Worm (Caenorhabditis elegans) whole organism, young adult: ENCODE data around the gene dpf-4.

Source experiments
- B0019.2 ChIP-seq: fragments of 200-800 bp; sonication (Bioruptor generic); conservative IDR thresholded peaks from 2 replicates; pipeline ENCODE4 v1.3.6; 2022; ENCODE audit warnings: missing genetic modification reagents, missing genetic modification characterization, missing compliant biosample characterization
- B0035.1 ChIP-seq: sonication (generic microtip); optimal IDR thresholded peaks from 2 replicates; lab custom pipeline; 2016; ENCODE audit warnings: missing genetic modification characterization, mild to moderate bottlenecking, missing compliant biosample characterization, missing genotype, missing genetic modification reagents
- C06A6.2 ChIP-seq: fragments of 200-800 bp; sonication (Bioruptor generic); conservative IDR thresholded peaks from 2 replicates; pipeline ENCODE4 v1.3.6; 2022; ENCODE audit warnings: missing genetic modification characterization, missing compliant biosample characterization
- C17E4.6 ChIP-seq: fragments of 200-800 bp; sonication (Bioruptor generic); IDR thresholded peaks from 2 replicates; pipeline ENCODE4 v1.3.6; 2022; ENCODE audit warnings: missing genetic modification reagents, missing genetic modification characterization, missing compliant biosample characterization
- F33H1.4 ChIP-seq: fragments of 200-800 bp; sonication (Bioruptor generic); IDR thresholded peaks from 2 replicates; pipeline ENCODE4 v1.3.6; 2022; ENCODE audit warnings: missing genetic modification reagents, missing genetic modification characterization, missing compliant biosample characterization
- F57A8.1 ChIP-seq: fragments of 200-800 bp; sonication (Bioruptor generic); optimal IDR thresholded peaks from 2 replicates; lab custom pipeline; 2018; ENCODE audit warnings: mild to moderate bottlenecking, missing genetic modification characterization, moderate library complexity, missing compliant biosample characterization
- K11D2.4 ChIP-seq: fragments of 200-800 bp; sonication (Bioruptor generic); IDR thresholded peaks from 2 replicates; pipeline ENCODE4 v1.3.6; 2022; ENCODE audit warnings: missing genetic modification reagents, missing genetic modification characterization, missing compliant biosample characterization
- Y56A3A.18 ChIP-seq: fragments of 200-800 bp; sonication (Bioruptor generic); IDR thresholded peaks from 2 replicates; pipeline ENCODE4 v1.3.6; 2022; ENCODE audit warnings: missing genetic modification reagents, missing genetic modification characterization, missing compliant biosample characterization
- Y67H2A.10 ChIP-seq: fragments of 200-800 bp; sonication (Bioruptor generic); conservative IDR thresholded peaks from 2 replicates; pipeline ENCODE4 v1.3.6; 2022; ENCODE audit warnings: missing genetic modification reagents, missing genetic modification characterization, missing compliant biosample characterization
- Y95B8A.8 ChIP-seq: fragments of 200-800 bp; sonication (Bioruptor generic); IDR thresholded peaks from 2 replicates; pipeline ENCODE4 v1.3.6; 2022; ENCODE audit warnings: missing genetic modification reagents, missing genetic modification characterization, missing compliant biosample characterization
- ama-1 ChIP-seq, 3 experiments: fragments of 150-350 bp in 1 of 3; sonication (generic microtip) in 2 of 3; optimal IDR thresholded peaks; 2 replicates each; lab custom pipeline; 2014 to 2018; ENCODE audit warnings: missing biosample characterization in 2 of 3, missing genetic modification characterization in 2 of 3, missing genetic modification reagents in 2 of 3
- aptf-2 ChIP-seq: fragments of 200-800 bp; sonication (Bioruptor generic); conservative IDR thresholded peaks from 2 replicates; pipeline ENCODE4 v1.3.6; 2022; ENCODE audit warnings: missing genetic modification reagents, missing genetic modification characterization, missing compliant biosample characterization
- athp-1 ChIP-seq: sonication (generic microtip); optimal IDR thresholded peaks from 2 replicates; lab custom pipeline; 2017; ENCODE audit warnings: mild to moderate bottlenecking, missing genetic modification characterization, missing compliant biosample characterization
- attf-6 ChIP-seq: fragments of 200-800 bp; sonication (Bioruptor generic); IDR thresholded peaks from 2 replicates; pipeline ENCODE4 v1.3.6; 2022; ENCODE audit warnings: missing genetic modification reagents, missing genetic modification characterization, missing compliant biosample characterization
- bed-1 ChIP-seq: fragments of 200-800 bp; sonication (Bioruptor generic); IDR thresholded peaks from 2 replicates; pipeline ENCODE4 v1.3.6; 2022; ENCODE audit warnings: missing genetic modification reagents, missing genetic modification characterization, missing compliant biosample characterization
- bed-2 ChIP-seq: fragments of 200-800 bp; sonication (Bioruptor generic); IDR thresholded peaks from 2 replicates; pipeline ENCODE4 v1.3.6; 2022; ENCODE audit warnings: missing genetic modification reagents, missing genetic modification characterization, missing compliant biosample characterization
- cebp-1 ChIP-seq, 2 experiments: fragments of 200-800 bp in 1 of 2; sonication (Bioruptor generic) in 1 of 2; sonication (generic microtip) in 1 of 2; IDR thresholded peaks in 1 of 2; optimal IDR thresholded peaks in 1 of 2; 2 replicates each; pipeline versions ENCODE4 v1.3.6 to Lab custom; 2017 to 2022; ENCODE audit warnings: missing compliant biosample characterization in 2 of 2, missing genetic modification characterization in 2 of 2, mild to moderate bottlenecking in 1 of 2, missing genetic modification reagents in 1 of 2, moderate library complexity in 1 of 2
- ceh-100 ChIP-seq: fragments of 200-800 bp; sonication (Bioruptor generic); IDR thresholded peaks from 2 replicates; pipeline ENCODE4 v1.3.6; 2022; ENCODE audit warnings: missing genetic modification reagents, missing genetic modification characterization, missing compliant biosample characterization
- ceh-58 ChIP-seq: fragments of 200-800 bp; sonication (Bioruptor generic); IDR thresholded peaks from 2 replicates; pipeline ENCODE4 v1.3.6; 2022; ENCODE audit warnings: missing genetic modification characterization, missing compliant biosample characterization
- die-1 ChIP-seq: sonication (generic microtip); optimal IDR thresholded peaks from 2 replicates; lab custom pipeline; 2016; ENCODE audit warnings: missing genotype, mild to moderate bottlenecking, missing genetic modification characterization, missing compliant biosample characterization
- dpff-1 ChIP-seq: sonication (generic microtip); optimal IDR thresholded peaks from 2 replicates; lab custom pipeline; 2017; ENCODE audit warnings: mild to moderate bottlenecking, missing genetic modification characterization, missing compliant biosample characterization
- egl-18 ChIP-seq: fragments of 200-800 bp; sonication (Bioruptor generic); IDR thresholded peaks from 2 replicates; pipeline ENCODE4 v1.3.6; 2022; ENCODE audit warnings: missing genetic modification reagents, missing genetic modification characterization, missing compliant biosample characterization
- ekl-4 ChIP-seq: fragments of 200-800 bp; sonication (Bioruptor generic); IDR thresholded peaks from 2 replicates; pipeline ENCODE4 v1.3.6; 2022; ENCODE audit warnings: missing genetic modification reagents, missing genetic modification characterization, missing compliant biosample characterization
- hlh-12 ChIP-seq: sonication (generic microtip); optimal IDR thresholded peaks from 2 replicates; lab custom pipeline; 2016; ENCODE audit warnings: missing genetic modification characterization, missing compliant biosample characterization
- hlh-26 ChIP-seq: fragments of 200-800 bp; sonication (Bioruptor generic); conservative IDR thresholded peaks from 2 replicates; pipeline ENCODE4 v1.3.6; 2022; ENCODE audit warnings: missing genetic modification reagents, missing genetic modification characterization, missing compliant biosample characterization
- hmg-20 ChIP-seq: fragments of 200-800 bp; sonication (Bioruptor generic); IDR thresholded peaks from 2 replicates; pipeline ENCODE4 v1.3.6; 2022; ENCODE audit warnings: missing genetic modification reagents, missing genetic modification characterization, missing compliant biosample characterization
- hrde-1 ChIP-seq: sonication (generic microtip); optimal IDR thresholded peaks from 2 replicates; lab custom pipeline; 2016; ENCODE audit warnings: missing genetic modification characterization, mild to moderate bottlenecking, missing compliant biosample characterization, moderate library complexity, missing genotype, missing genetic modification reagents, borderline replicate concordance
- let-526 ChIP-seq: fragments of 200-800 bp; sonication (Bioruptor generic); IDR thresholded peaks from 2 replicates; pipeline ENCODE4 v1.3.6; 2022; ENCODE audit warnings: missing genetic modification reagents, missing genetic modification characterization, missing compliant biosample characterization
- lin-35 ChIP-seq, 3 experiments: fragments of 150-350 bp in 2 of 3; sonication (generic microtip) in 1 of 3; optimal IDR thresholded peaks; 2 replicates each; lab custom pipeline; 2014 to 2018; ENCODE audit warnings: missing biosample characterization in 3 of 3, missing genetic modification characterization in 3 of 3, missing genetic modification reagents in 3 of 3
- lsl-1 ChIP-seq: fragments of 200-800 bp; sonication (Bioruptor generic); optimal IDR thresholded peaks from 2 replicates; lab custom pipeline; 2018; ENCODE audit warnings: mild to moderate bottlenecking, missing genetic modification characterization, moderate library complexity, missing compliant biosample characterization
- madf-8 ChIP-seq: fragments of 200-800 bp; sonication (Bioruptor generic); conservative IDR thresholded peaks from 2 replicates; pipeline ENCODE4 v1.3.6; 2022; ENCODE audit warnings: missing genetic modification reagents, missing genetic modification characterization, missing compliant biosample characterization
- mes-4 ChIP-seq: sonication (generic microtip); optimal IDR thresholded peaks from 2 replicates; lab custom pipeline; 2016; ENCODE audit warnings: missing genotype, missing genetic modification characterization, missing compliant biosample characterization
- mxl-1 ChIP-seq: sonication (generic microtip); optimal IDR thresholded peaks from 2 replicates; lab custom pipeline; 2016; ENCODE audit warnings: missing genetic modification characterization, missing compliant biosample characterization
- nhr-27 ChIP-seq: fragments of 200-800 bp; sonication (Bioruptor generic); optimal IDR thresholded peaks from 2 replicates; lab custom pipeline; 2018; ENCODE audit warnings: mild to moderate bottlenecking, missing genetic modification characterization, moderate library complexity, missing compliant biosample characterization
- nhr-80 ChIP-seq: sonication (generic microtip); optimal IDR thresholded peaks from 2 replicates; lab custom pipeline; 2016; ENCODE audit warnings: missing genetic modification characterization, missing compliant biosample characterization
- pha-4 ChIP-seq: fragments of 150-350 bp; sonication (generic microtip); optimal IDR thresholded peaks from 2 replicates; lab custom pipeline; 2014; ENCODE audit warnings: missing biosample characterization, missing genetic modification reagents, missing genetic modification characterization
- rec-8 ChIP-seq, 2 experiments: sonication (generic microtip); optimal IDR thresholded peaks; 2 replicates each; lab custom pipeline; 2016; ENCODE audit warnings: mild to moderate bottlenecking in 2 of 2, missing genetic modification characterization in 2 of 2, missing genetic modification reagents in 2 of 2, missing genotype in 2 of 2, missing biosample characterization in 1 of 2, missing compliant biosample characterization in 1 of 2, moderate library complexity in 1 of 2
- repo-1 ChIP-seq: sonication (generic microtip); optimal IDR thresholded peaks from 2 replicates; lab custom pipeline; 2017; ENCODE audit warnings: mild to moderate bottlenecking, missing genetic modification characterization, missing compliant biosample characterization
- snpc-1.3 ChIP-seq: sonication (generic microtip); optimal IDR thresholded peaks from 2 replicates; lab custom pipeline; 2017; ENCODE audit warnings: missing genetic modification characterization, mild to moderate bottlenecking, missing compliant biosample characterization, antibody characterized with exemption, moderate library complexity, missing genotype, missing genetic modification reagents; ENCODE audit not compliant: insufficient read depth
- snpc-4 ChIP-seq, 5 experiments: fragments of 150-350 bp in 1 of 5; sonication (generic microtip) in 4 of 5; optimal IDR thresholded peaks; 2 replicates each; lab custom pipeline; 2014 to 2018; ENCODE audit warnings: missing genetic modification characterization in 5 of 5, missing biosample characterization in 3 of 5, antibody characterized with exemption in 2 of 5, mild to moderate bottlenecking in 2 of 5, missing compliant biosample characterization in 2 of 5, missing genotype in 2 of 5, moderate library complexity in 2 of 5, missing genetic modification reagents in 1 of 5
- somi-1 ChIP-seq: fragments of 200-800 bp; sonication (Bioruptor generic); optimal IDR thresholded peaks from 2 replicates; lab custom pipeline; 2018; ENCODE audit warnings: mild to moderate bottlenecking, missing genetic modification characterization, missing compliant biosample characterization
- tbp1 ChIP-seq: fragments of 200-800 bp; sonication (Bioruptor generic); optimal IDR thresholded peaks from 2 replicates; lab custom pipeline; 2018; ENCODE audit warnings: mild to moderate bottlenecking, missing genetic modification characterization, missing compliant biosample characterization
- unc-62 ChIP-seq: fragments of 150-350 bp; optimal IDR thresholded peaks from 2 replicates; lab custom pipeline; 2014; ENCODE audit warnings: missing biosample characterization, missing genetic modification reagents, missing genetic modification characterization
- zim-3 ChIP-seq: sonication (generic microtip); optimal IDR thresholded peaks from 2 replicates; lab custom pipeline; 2017; ENCODE audit warnings: mild to moderate bottlenecking, missing genetic modification characterization, moderate library complexity, missing compliant biosample characterization
- ztf-22 ChIP-seq: fragments of 200-800 bp; sonication (Bioruptor generic); optimal IDR thresholded peaks from 2 replicates; lab custom pipeline; 2018; ENCODE audit warnings: mild to moderate bottlenecking, missing genetic modification characterization, moderate library complexity, missing compliant biosample characterization
- ztf-26 ChIP-seq: sonication (generic microtip); optimal IDR thresholded peaks from 2 replicates; lab custom pipeline; 2017; ENCODE audit warnings: missing genetic modification characterization, missing compliant biosample characterization
- ztf-6 ChIP-seq: fragments of 200-800 bp; sonication (Bioruptor generic); IDR thresholded peaks from 2 replicates; pipeline ENCODE4 v1.3.6; 2022; ENCODE audit warnings: missing genetic modification reagents, missing genetic modification characterization, missing compliant biosample characterization

dpf-4 gene

ce11 chrIII:5845483-5845882, 13.6 kb upstream of the dpf-4 start (continued):
- no peak for TF ChIP-seq lsl-1 (GFP tag; lab: Kevin White, UChicago)
- no peak for TF ChIP-seq snpc-1.3 (tag; lab: Kevin White, UChicago)
- no peak for TF ChIP-seq mes-4 (tag; lab: Kevin White, UChicago)
- no peak for TF ChIP-seq B0019.2
- TF ChIP-seq nhr-27 (tag; lab: Kevin White, UChicago): no peak
- no peak for TF ChIP-seq F57A8.1
- no peak for TF ChIP-seq hrde-1 (tag; lab: Kevin White, UChicago)
- TF ChIP-seq bed-2 (GFP tag; lab: Robert Waterston, UW): no peak
- no peak for TF ChIP-seq F33H1.4 (GFP tag; lab: Robert Waterston, UW)
- no peak for TF ChIP-seq ceh-58
- TF ChIP-seq Y95B8A.8 (GFP tag; lab: Robert Waterston, UW): no peak
- no peak for TF ChIP-seq dpff-1
- no peak; the same call in 1 of the 2 replicates for TF ChIP-seq K11D2.4
- TF ChIP-seq ztf-26: no peak
- TF ChIP-seq zim-3 (tag; lab: Kevin White, UChicago): no peak
- TF ChIP-seq aptf-2 (GFP tag; lab: Robert Waterston, UW): no peak
- no peak for TF ChIP-seq let-526 (GFP tag; lab: Robert Waterston, UW)
- TF ChIP-seq unc-62: no peak
- TF ChIP-seq die-1 (tag; lab: Kevin White, UChicago): no peak
- no peak for TF ChIP-seq attf-6 (GFP tag; lab: Robert Waterston, UW)
- no peak for TF ChIP-seq egl-18 (GFP tag; lab: Robert Waterston, UW)
- no peak for TF ChIP-seq repo-1 (tag; lab: Kevin White, UChicago)
- no peak for TF ChIP-seq madf-8
- TF ChIP-seq hlh-12 (tag; lab: Kevin White, UChicago): no peak
- peak; percentile 19 for TF ChIP-seq somi-1 (GFP tag; lab: Kevin White, UChicago)
- no peak for TF ChIP-seq B0035.1 (tag; lab: Kevin White, UChicago)
- TF ChIP-seq Y67H2A.10 (GFP tag; lab: Robert Waterston, UW): no peak
- no peak for TF ChIP-seq rec-8 (tag; optimal IDR thresholded peaks at IDR 0.05; lab: Kevin White, UChicago)
- no peak for TF ChIP-seq tbp1 (GFP tag; lab: Kevin White, UChicago)
- TF ChIP-seq lin-35 (GFP tag; optimal IDR thresholded peaks at IDR 0.05; lab: Kevin White, UChicago): peak in 1 of 3 experiments; percentile 63
- TF ChIP-seq nhr-80: no peak
- TF ChIP-seq pha-4 (tag; lab: Kevin White, UChicago): no peak
- no peak for TF ChIP-seq ama-1 (optimal IDR thresholded peaks at IDR 0.05; lab: Kevin White, UChicago)
- TF ChIP-seq ama-1 (GFP tag; optimal IDR thresholded peaks at IDR 0.05; lab: Kevin White, UChicago): no peak
- no peak for TF ChIP-seq snpc-4 (GFP tag; optimal IDR thresholded peaks at IDR 0.05; lab: Kevin White, UChicago)
- peak in 1 of 4 experiments; percentile 16 for TF ChIP-seq snpc-4 (tag; optimal IDR thresholded peaks at IDR 0.05; lab: Kevin White, UChicago)
- no peak for TF ChIP-seq ztf-6 (GFP tag; lab: Robert Waterston, UW)
- no peak for TF ChIP-seq hmg-20
- no peak for TF ChIP-seq ekl-4
- no peak for TF ChIP-seq ztf-22
- TF ChIP-seq C17E4.6: no peak
- TF ChIP-seq Y56A3A.18 (GFP tag; lab: Robert Waterston, UW): no peak
- no peak for TF ChIP-seq cebp-1 (GFP tag; IDR thresholded peaks at IDR 0.05; lab: Robert Waterston, UW)
- TF ChIP-seq cebp-1 (tag; optimal IDR thresholded peaks at IDR 0.05; lab: Kevin White, UChicago): peak; percentile 59
- no peak for TF ChIP-seq athp-1 (tag; lab: Kevin White, UChicago)
- TF ChIP-seq mxl-1 (tag; lab: Kevin White, UChicago): no peak
- no peak for TF ChIP-seq ceh-100
- TF ChIP-seq C06A6.2: no peak
- no peak for TF ChIP-seq hlh-26 (GFP tag; lab: Robert Waterston, UW)
- TF ChIP-seq bed-1 (GFP tag; lab: Robert Waterston, UW): no peak
